Worm (Caenorhabditis elegans): ENCODE results near the gene sdz-12.

- TF ChIP-seq fax-1 (tag; optimal IDR thresholded peaks at IDR 0.05) = no peak
- no peak for TF ChIP-seq madf-2 (tag; optimal IDR thresholded peaks at IDR 0.05)
- TF ChIP-seq nhr-11 (tag; optimal IDR thresholded peaks at IDR 0.05) = no peak
Observed at ce11 chrII:3716961-3717360, 14.7 kb downstream of the sdz-12 start, which contains the start of gene fbxc-52.

Measured in whole organism, late embryonic.